Worm (Caenorhabditis elegans): ENCODE measurements around the gene D1044.1.
A peak's percentile ranks its signal among the peaks of the same experiment; 100 is the strongest.

D1044.1 gene

DNA sequence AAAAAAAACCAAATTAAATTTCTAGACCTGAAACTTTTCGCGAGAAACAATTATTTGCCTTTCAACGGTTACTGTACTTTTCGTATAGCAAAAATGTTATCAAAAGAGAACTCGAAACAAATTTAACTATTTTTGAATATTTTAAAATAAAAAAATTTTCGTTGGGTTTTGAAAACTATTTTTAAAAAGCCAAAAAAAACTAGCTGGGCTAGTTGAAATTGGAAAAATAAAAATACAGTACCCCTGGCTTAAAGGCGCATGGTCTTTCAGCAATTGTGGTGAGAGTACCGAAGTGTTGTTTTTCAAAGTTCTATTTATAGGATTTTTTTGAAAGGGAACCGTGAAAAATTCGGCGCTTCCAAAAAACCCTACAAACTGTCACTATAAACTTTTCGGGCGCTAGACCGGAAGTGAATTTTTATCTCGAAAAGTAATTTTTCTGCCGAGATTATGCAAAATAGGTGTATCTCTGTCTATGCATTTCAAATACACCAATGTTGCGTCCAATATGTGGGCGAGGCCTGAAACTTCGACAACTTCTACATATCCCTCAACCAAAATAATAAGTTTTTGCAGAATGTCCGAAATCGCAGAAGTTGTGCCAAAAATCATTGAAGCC lies at the start of gene D1044.1:
Gene D1044.1 (plus strand): TSS at position 569 of the 619 bp plus-strand sequence.
- TF ChIP-seq pha-4 (tag; optimal IDR thresholded peaks at IDR 0.05) = no peak
- no peak for TF ChIP-seq unc-62 (GFP tag; optimal IDR thresholded peaks at IDR 0.05)
- no peak for TF ChIP-seq elt-3 (tag; optimal IDR thresholded peaks at IDR 0.05)
- no peak for TF ChIP-seq fos-1 (tag; optimal IDR thresholded peaks at IDR 0.05)
- TF ChIP-seq nhr-28 (tag; optimal IDR thresholded peaks at IDR 0.05) = no peak
- TF ChIP-seq daf-12 (tag; optimal IDR thresholded peaks at IDR 0.05) = no peak
- TF ChIP-seq ceh-82 (tag; optimal IDR thresholded peaks at IDR 0.05) = no peak
- no peak for TF ChIP-seq unc-39 (tag; optimal IDR thresholded peaks at IDR 0.05)
- no peak for TF ChIP-seq nhr-43 (tag; optimal IDR thresholded peaks at IDR 0.05; ENCODE audit: poor library complexity, severe bottlenecking)
- no peak for TF ChIP-seq nhr-25 (tag; optimal IDR thresholded peaks at IDR 0.05)
- TF ChIP-seq nhr-23 (tag; optimal IDR thresholded peaks at IDR 0.05) = no peak
- TF ChIP-seq skn-1 (tag; optimal IDR thresholded peaks at IDR 0.05) = no peak
- no peak for TF ChIP-seq mml-1 (tag; optimal IDR thresholded peaks at IDR 0.05)
- TF ChIP-seq snpc-4 (tag; optimal IDR thresholded peaks at IDR 0.05) = no peak
- TF ChIP-seq elt-2 (tag; optimal IDR thresholded peaks at IDR 0.05) = no peak

ce11 chrIII:5495168-5495567 lies 48.9 kb upstream of the D1044.1 start, which contains the start of gene R02F2.8:
Gene R02F2.8 (minus strand): TSS chrIII:5495268.
- no peak for TF ChIP-seq nhr-77 (tag; optimal IDR thresholded peaks at IDR 0.05)
- no peak for TF ChIP-seq sea-2 (GFP tag; optimal IDR thresholded peaks at IDR 0.05)
- TF ChIP-seq pha-4 (tag; optimal IDR thresholded peaks at IDR 0.05) = no peak
- no peak for TF ChIP-seq ceh-16 (tag; optimal IDR thresholded peaks at IDR 0.05)
- no peak for TF ChIP-seq ceh-82 (tag; optimal IDR thresholded peaks at IDR 0.05)
- TF ChIP-seq mml-1 (tag; optimal IDR thresholded peaks at IDR 0.05) = no peak

ce11 chrIII:5498973-5499372 lies 45.1 kb upstream of the D1044.1 start, which contains the start of gene R02F2.9:
Gene R02F2.9 (plus strand): TSS chrIII:5499190.
- TF ChIP-seq nhr-23 (tag; optimal IDR thresholded peaks at IDR 0.05) = peak; percentile 67
- TF ChIP-seq pha-4 (tag; optimal IDR thresholded peaks at IDR 0.05) = no peak
- no peak for TF ChIP-seq ceh-82 (tag; optimal IDR thresholded peaks at IDR 0.05)
- no peak for TF ChIP-seq nfya-1 (tag; optimal IDR thresholded peaks at IDR 0.05; ENCODE audit: insufficient read depth)
- TF ChIP-seq pqm-1 (tag; optimal IDR thresholded peaks at IDR 0.05) = no peak
- no peak for TF ChIP-seq skn-1 (tag; optimal IDR thresholded peaks at IDR 0.05)
- TF ChIP-seq nhr-11 (tag; optimal IDR thresholded peaks at IDR 0.05) = no peak
- peak; percentile 0 for TF ChIP-seq nhr-25 (tag; optimal IDR thresholded peaks at IDR 0.05)
- TF ChIP-seq lin-15B (tag; optimal IDR thresholded peaks at IDR 0.05) = peak; percentile 54
- peak; percentile 96 for TF ChIP-seq R02D3.7 (tag; optimal IDR thresholded peaks at IDR 0.05)

DNA sequence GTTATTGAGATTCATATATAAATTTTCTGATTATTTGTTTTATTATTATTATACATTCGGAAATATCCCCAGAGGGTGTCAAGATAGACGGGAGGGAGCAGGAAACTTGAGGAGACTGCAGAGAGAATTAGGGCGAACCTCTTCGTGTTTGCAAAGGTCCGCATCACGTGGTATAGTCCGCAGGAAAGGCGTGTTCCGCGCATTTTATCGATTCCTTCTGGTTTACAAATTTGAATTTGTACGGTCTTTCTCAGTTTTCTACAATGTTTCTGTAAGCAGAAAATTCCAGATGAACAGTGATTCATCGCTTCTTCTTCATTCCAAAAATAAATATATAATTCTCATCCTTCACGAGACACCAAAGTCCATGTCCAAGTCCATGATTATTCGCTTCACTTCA lies 44.2 kb upstream of the D1044.1 start:
- no peak for TF ChIP-seq fos-1 (tag; optimal IDR thresholded peaks at IDR 0.05)
- no peak for TF ChIP-seq fkh-10 (GFP tag; optimal IDR thresholded peaks at IDR 0.05)
- TF ChIP-seq nhr-76 (tag; optimal IDR thresholded peaks at IDR 0.05) = no peak
- TF ChIP-seq ceh-16 (tag; optimal IDR thresholded peaks at IDR 0.05) = no peak
- TF ChIP-seq elt-2 (tag; optimal IDR thresholded peaks at IDR 0.05) = no peak
- TF ChIP-seq nhr-237 (tag; optimal IDR thresholded peaks at IDR 0.05) = no peak
- TF ChIP-seq ama-1 (optimal IDR thresholded peaks at IDR 0.05) = no peak
- no peak for TF ChIP-seq ztf-11 (tag; optimal IDR thresholded peaks at IDR 0.05)
- TF ChIP-seq egl-5 (tag; optimal IDR thresholded peaks at IDR 0.05) = no peak

- TF ChIP-seq unc-39 (tag; optimal IDR thresholded peaks at IDR 0.05) (no peak), ztf-4 (tag; optimal IDR thresholded peaks at IDR 0.05) (no peak), elt-2 (tag; optimal IDR thresholded peaks at IDR 0.05) (no peak), ceh-16 (tag; optimal IDR thresholded peaks at IDR 0.05) (no peak), nhr-237 (tag; optimal IDR thresholded peaks at IDR 0.05) (no peak), elt-1 (tag; optimal IDR thresholded peaks at IDR 0.05) (no peak)
Measured at ce11 chrIII:5500732-5501131, 43.4 kb upstream of the D1044.1 start.
